Fruit fly (Drosophila melanogaster) whole organism, embryonic: ENCODE data around the gene cort.

Experiments used
- B-H1 ChIP-seq: fragments of 200-800 bp; sonication (Bioruptor generic); IDR thresholded peaks from 3 replicates; pipeline ENCODE4 v1.3.6; 2022; ENCODE audit warnings: missing biosample characterization, missing genetic modification characterization
- CG10267 ChIP-seq: fragments of 200-800 bp; sonication (Bioruptor generic); optimal IDR thresholded peaks from 2 replicates; lab custom pipeline; 2018; ENCODE audit warnings: missing biosample characterization, mild to moderate bottlenecking, missing genetic modification characterization, moderate library complexity
- CG10654 ChIP-seq: fragments of 200-800 bp; sonication (Bioruptor generic); optimal IDR thresholded peaks from 2 replicates; lab custom pipeline; 2016; ENCODE audit warnings: missing biosample characterization, missing genetic modification characterization
- CG11085 ChIP-seq: fragments of 200-800 bp; sonication (Bioruptor generic); IDR thresholded peaks from 2 replicates; pipeline ENCODE4 v1.3.6; 2022; ENCODE audit warnings: missing biosample characterization, missing genetic modification characterization
- CG11696 ChIP-seq: fragments of 200-800 bp; sonication (Bioruptor generic); IDR thresholded peaks from 2 replicates; pipeline ENCODE4 v1.3.6; 2022; ENCODE audit warnings: missing biosample characterization, missing genetic modification characterization
- CG13287 ChIP-seq: fragments of 200-800 bp; sonication (Bioruptor generic); IDR thresholded peaks from 2 replicates; pipeline ENCODE4 v1.3.6; 2022; ENCODE audit warnings: missing biosample characterization, missing genetic modification characterization; ENCODE audit not compliant: partially characterized antibody
- CG13775 ChIP-seq: fragments of 200-800 bp; sonication (Bioruptor generic); optimal IDR thresholded peaks from 3 replicates; lab custom pipeline; 2017; ENCODE audit warnings: missing biosample characterization, mild to moderate bottlenecking, missing genetic modification characterization
- CG1603 ChIP-seq: fragments of 200-800 bp; sonication (Bioruptor generic); optimal IDR thresholded peaks from 2 replicates; lab custom pipeline; 2019; ENCODE audit warnings: missing biosample characterization, mild to moderate bottlenecking, missing genetic modification characterization, moderate library complexity
- CG17186 ChIP-seq: fragments of 200-800 bp; sonication (Bioruptor generic); optimal IDR thresholded peaks from 3 replicates; lab custom pipeline; 2017; ENCODE audit warnings: missing biosample characterization, missing genetic modification reagents, missing genetic modification characterization
- CG17612 ChIP-seq: fragments of 200-800 bp; sonication (Bioruptor generic); IDR thresholded peaks from 2 replicates; pipeline ENCODE4 v1.3.6; 2022; ENCODE audit warnings: missing biosample characterization, missing genetic modification characterization
- CG2120 ChIP-seq: fragments of 200-800 bp; sonication (Bioruptor generic); optimal IDR thresholded peaks from 3 replicates; lab custom pipeline; 2016; ENCODE audit warnings: missing biosample characterization, missing genetic modification characterization
- CG2129 ChIP-seq: fragments of 200-800 bp; sonication (Bioruptor generic); IDR thresholded peaks from 2 replicates; pipeline ENCODE4 v1.3.6; 2022; ENCODE audit warnings: missing biosample characterization, missing genetic modification characterization; ENCODE audit not compliant: partially characterized antibody
- CG31365 ChIP-seq: fragments of 200-800 bp; sonication (Bioruptor generic); optimal IDR thresholded peaks from 2 replicates; lab custom pipeline; 2018; ENCODE audit warnings: missing biosample characterization, mild to moderate bottlenecking, missing genetic modification characterization
- CG3847 ChIP-seq: fragments of 200-800 bp; sonication (Bioruptor generic); IDR thresholded peaks from 2 replicates; pipeline ENCODE4 v1.3.6; 2022; ENCODE audit warnings: missing biosample characterization, missing genetic modification characterization
- CG4617 ChIP-seq: fragments of 200-800 bp; sonication (Bioruptor generic); optimal IDR thresholded peaks from 3 replicates; lab custom pipeline; 2016; ENCODE audit warnings: missing biosample characterization, missing genetic modification characterization, borderline replicate concordance
- CG5953 ChIP-seq: fragments of 200-800 bp; sonication (Bioruptor generic); IDR thresholded peaks from 2 replicates; pipeline ENCODE4 v1.3.6; 2022; ENCODE audit warnings: missing biosample characterization, missing genetic modification characterization
- CG7271 ChIP-seq: fragments of 200-800 bp; sonication (Bioruptor generic); optimal IDR thresholded peaks from 2 replicates; lab custom pipeline; 2018; ENCODE audit warnings: missing biosample characterization, mild to moderate bottlenecking, missing genetic modification characterization, moderate library complexity
- CG7963 ChIP-seq: fragments of 200-800 bp; sonication (Bioruptor generic); IDR thresholded peaks from 3 replicates; pipeline ENCODE4 v1.3.6; 2022; ENCODE audit warnings: missing biosample characterization, missing genetic modification characterization; ENCODE audit not compliant: partially characterized antibody
- CG9797 ChIP-seq: fragments of 200-800 bp; sonication (Bioruptor generic); optimal IDR thresholded peaks from 3 replicates; lab custom pipeline; 2018; ENCODE audit warnings: missing biosample characterization, mild to moderate bottlenecking, missing genetic modification characterization
- Dll ChIP-seq: fragments of 200-800 bp; sonication (Bioruptor generic); IDR thresholded peaks from 4 replicates; pipeline ENCODE4 v1.3.6; 2022; ENCODE audit warnings: missing biosample characterization, missing genetic modification characterization; ENCODE audit not compliant: partially characterized antibody
- Dp ChIP-seq: fragments of 200-800 bp; sonication (Bioruptor generic); optimal IDR thresholded peaks from 2 replicates; lab custom pipeline; 2018; ENCODE audit warnings: missing biosample characterization, mild to moderate bottlenecking, missing genetic modification characterization, moderate library complexity
- E2f2 ChIP-seq: fragments of 200-800 bp; sonication (Bioruptor generic); IDR thresholded peaks from 2 replicates; pipeline ENCODE4 v1.3.6; 2022; ENCODE audit warnings: missing biosample characterization, missing genetic modification characterization
- HLH4C ChIP-seq: fragments of 200-800 bp; sonication (Bioruptor generic); IDR thresholded peaks from 3 replicates; pipeline ENCODE4 v1.3.6; 2022; ENCODE audit warnings: missing biosample characterization, missing genetic modification characterization; ENCODE audit not compliant: partially characterized antibody
- Mes4 ChIP-seq: fragments of 200-800 bp; sonication (Bioruptor generic); optimal IDR thresholded peaks from 2 replicates; lab custom pipeline; 2016; ENCODE audit warnings: missing biosample characterization, missing genetic modification characterization
- Mrtf ChIP-seq: fragments of 200-800 bp; sonication (Bioruptor generic); IDR thresholded peaks from 3 replicates; pipeline ENCODE4 v1.3.6; 2022; ENCODE audit warnings: missing biosample characterization, missing genetic modification characterization
- Myb ChIP-seq: fragments of 200-800 bp; sonication (Bioruptor generic); optimal IDR thresholded peaks from 2 replicates; lab custom pipeline; 2016; ENCODE audit warnings: missing biosample characterization, missing genetic modification characterization
- Pdp1 ChIP-seq, 2 experiments: fragments of 200-800 bp; sonication (Bioruptor generic); optimal IDR thresholded peaks; 3 replicates each; lab custom pipeline; 2016; ENCODE audit warnings: missing biosample characterization in 2 of 2, missing genetic modification characterization in 2 of 2, mild to moderate bottlenecking in 1 of 2, moderate library complexity in 1 of 2
- Sry-δ ChIP-seq: fragments of 200-800 bp; sonication (Bioruptor generic); optimal IDR thresholded peaks from 2 replicates; lab custom pipeline; 2016; ENCODE audit warnings: missing biosample characterization, missing genetic modification characterization
- Stat92E ChIP-seq, 3 experiments: fragments of >200 bp in 2 of 3; fragments of 200-800 bp in 1 of 3; sonication (Bioruptor generic) in 1 of 3; optimal IDR thresholded peaks; 2 replicates each; lab custom pipeline; 2017 to 2019; ENCODE audit warnings: missing biosample characterization in 3 of 3, missing genetic modification characterization in 3 of 3, mild to moderate bottlenecking in 1 of 3, moderate library complexity in 1 of 3
- YL-1 ChIP-seq: fragments of 200-800 bp; sonication (Bioruptor generic); optimal IDR thresholded peaks from 3 replicates; lab custom pipeline; 2017; ENCODE audit warnings: missing biosample characterization, mild to moderate bottlenecking, missing genetic modification characterization
- crp ChIP-seq, 2 experiments: fragments of 200-800 bp; sonication (Bioruptor generic); optimal IDR thresholded peaks; 2 replicates in 1 of 2; 3 replicates in 1 of 2; lab custom pipeline; 2017; ENCODE audit warnings: missing biosample characterization in 2 of 2, missing genetic modification characterization in 2 of 2, mild to moderate bottlenecking in 1 of 2, moderate library complexity in 1 of 2
- gfzf ChIP-seq: fragments of 200-800 bp; sonication (Bioruptor generic); optimal IDR thresholded peaks from 2 replicates; lab custom pipeline; 2016; ENCODE audit warnings: missing biosample characterization, mild to moderate bottlenecking, missing genetic modification characterization, moderate library complexity
- hb ChIP-seq: fragments of 200-800 bp; sonication (Bioruptor generic); IDR thresholded peaks from 3 replicates; pipeline ENCODE4 v1.3.6; 2022; ENCODE audit warnings: missing biosample characterization, missing genetic modification characterization; ENCODE audit not compliant: partially characterized antibody
- her ChIP-seq: fragments of 200-800 bp; sonication (Bioruptor generic); optimal IDR thresholded peaks from 2 replicates; lab custom pipeline; 2016; ENCODE audit warnings: missing biosample characterization, missing genetic modification characterization
- knrl ChIP-seq: fragments of 200-800 bp; sonication (Bioruptor generic); IDR thresholded peaks from 3 replicates; pipeline ENCODE4 v1.3.6; 2022; ENCODE audit warnings: missing biosample characterization, missing genetic modification characterization; ENCODE audit not compliant: partially characterized antibody
- mld ChIP-seq: fragments of 200-800 bp; sonication (Bioruptor generic); IDR thresholded peaks from 3 replicates; pipeline ENCODE4 v1.3.6; 2022; ENCODE audit warnings: missing biosample characterization, missing genetic modification characterization; ENCODE audit not compliant: partially characterized antibody
- nmo ChIP-seq: fragments of 200-800 bp; sonication (Bioruptor generic); optimal IDR thresholded peaks from 2 replicates; lab custom pipeline; 2018; ENCODE audit warnings: missing biosample characterization, mild to moderate bottlenecking, missing genetic modification characterization, moderate library complexity
- onecut ChIP-seq: fragments of 200-800 bp; sonication (Bioruptor generic); IDR thresholded peaks from 2 replicates; pipeline ENCODE4 v1.3.6; 2022; ENCODE audit warnings: missing biosample characterization, missing genetic modification characterization
- pnt ChIP-seq: fragments of 200-800 bp; sonication (Bioruptor generic); optimal IDR thresholded peaks from 3 replicates; lab custom pipeline; 2016; ENCODE audit warnings: missing biosample characterization, missing genetic modification characterization
- pzg ChIP-seq: fragments of 200-800 bp; sonication (Bioruptor generic); optimal IDR thresholded peaks from 3 replicates; lab custom pipeline; 2018; ENCODE audit warnings: missing biosample characterization, mild to moderate bottlenecking, missing genetic modification characterization, moderate library complexity
- row ChIP-seq: fragments of 200-800 bp; sonication (Bioruptor generic); IDR thresholded peaks from 3 replicates; pipeline ENCODE4 v1.3.6; 2022; ENCODE audit warnings: missing biosample characterization, missing genetic modification characterization
- sd ChIP-seq: fragments of 200-800 bp; sonication (Bioruptor generic); optimal IDR thresholded peaks from 3 replicates; lab custom pipeline; 2018; ENCODE audit warnings: missing biosample characterization, mild to moderate bottlenecking, missing genetic modification characterization, moderate library complexity
- sens ChIP-seq: fragments of 200-800 bp; sonication (Bioruptor generic); peaks from one replicate; lab custom pipeline; 2016; ENCODE audit warnings: missing biosample characterization, missing genetic modification characterization
- sna ChIP-seq: fragments of 200-800 bp; sonication (Bioruptor generic); IDR thresholded peaks from 2 replicates; pipeline ENCODE4 v1.3.6; 2022; ENCODE audit warnings: missing biosample characterization, missing genetic modification characterization; ENCODE audit not compliant: partially characterized antibody
- stwl ChIP-seq: fragments of 200-800 bp; sonication (Bioruptor generic); optimal IDR thresholded peaks from 3 replicates; lab custom pipeline; 2018; ENCODE audit warnings: missing biosample characterization, mild to moderate bottlenecking, missing genetic modification characterization, moderate library complexity
- sug ChIP-seq: fragments of 200-800 bp; optimal IDR thresholded peaks from 2 replicates; lab custom pipeline; 2019; ENCODE audit warnings: missing biosample characterization, mild to moderate bottlenecking, missing genetic modification characterization, moderate library complexity
- tna ChIP-seq: fragments of 200-800 bp; sonication (Bioruptor generic); IDR thresholded peaks from 2 replicates; pipeline ENCODE4 v1.3.6; 2022; ENCODE audit warnings: missing biosample characterization, missing genetic modification characterization; ENCODE audit not compliant: partially characterized antibody
- trem ChIP-seq: fragments of 200-800 bp; optimal IDR thresholded peaks from 3 replicates; lab custom pipeline; 2019; ENCODE audit warnings: missing biosample characterization, mild to moderate bottlenecking, missing genetic modification characterization, moderate library complexity

The cort gene

DNA sequence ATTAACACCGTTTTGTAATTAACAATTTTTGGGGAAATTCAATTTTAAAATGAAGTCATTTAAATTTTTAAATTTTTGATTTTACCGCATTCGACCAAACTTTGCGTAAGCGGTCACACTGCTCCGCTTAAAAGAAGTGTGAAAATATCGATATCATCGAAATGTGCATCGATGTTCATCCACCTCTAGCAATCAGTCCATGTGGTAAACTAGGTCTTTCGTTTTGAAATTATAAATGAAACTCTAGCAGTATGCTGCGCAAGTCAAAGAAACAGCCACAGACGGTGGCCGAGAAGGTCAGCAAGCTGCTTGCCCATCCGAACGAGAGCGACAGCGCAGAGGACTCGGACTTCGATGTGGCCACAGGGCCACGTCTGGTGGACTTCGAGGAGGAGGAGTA is 41.0 kb upstream of the cort start, which contains the start of gene Aatf (continued):
- TF ChIP-seq Stat92E (GFP tag; optimal IDR thresholded peaks at IDR 0.05; lab: Kevin White, UChicago) (peak in 1 of 3 experiments; percentile 15), CG10267 (tag; lab: Kevin White, UChicago) (peak; percentile 50), Dp (GFP tag; lab: Kevin White, UChicago) (peak; percentile 96), CG5953 (GFP tag; lab: Robert Waterston, UW) (no peak), CG2129 (GFP tag; lab: Robert Waterston, UW) (peak; percentile 85), sna (GFP tag; lab: Robert Waterston, UW) (peak; percentile 76), B-H1 (GFP tag; lab: Robert Waterston, UW) (no peak), Sry-δ (peak; percentile 97), CG4617 (GFP tag; lab: Kevin White, UChicago) (peak; percentile 56), CG9797 (peak; percentile 90), CG2120 (GFP tag; lab: Kevin White, UChicago) (peak; percentile 7), stwl (tag; lab: Kevin White, UChicago) (peak; percentile 55), nmo (GFP tag; lab: Kevin White, UChicago) (peak; percentile 42), mld (GFP tag; lab: Robert Waterston, UW) (peak; percentile 60; the same call in 1 of the 3 replicates), E2f2 (GFP tag; lab: Robert Waterston, UW) (peak; percentile 99), CG3847 (GFP tag; lab: Robert Waterston, UW) (peak; percentile 36; the same call in 1 of the 2 replicates), CG7271 (peak; percentile 7), sug (tag; lab: Kevin White, UChicago) (peak; percentile 3), CG17612 (GFP tag; lab: Robert Waterston, UW) (no peak), Mes4 (GFP tag; lab: Kevin White, UChicago) (no peak), Dll (GFP tag; lab: Robert Waterston, UW) (peak; percentile 89), sd (tag; lab: Kevin White, UChicago) (peak; percentile 55), knrl (GFP tag; lab: Robert Waterston, UW) (peak; percentile 80), CG7963 (GFP tag; lab: Robert Waterston, UW) (peak; percentile 71; the same call in 2 of the 3 replicates), CG13287 (GFP tag; lab: Robert Waterston, UW) (peak; percentile 95), Myb (peak; percentile 47), Pdp1 (GFP tag; optimal IDR thresholded peaks at IDR 0.05; lab: Kevin White, UChicago) (peak in 1 of 2 experiments; percentile 27), hb (GFP tag; lab: Robert Waterston, UW) (peak; percentile 53; the same call in 1 of the 3 replicates), CG10654 (GFP tag; lab: Kevin White, UChicago) (no peak), pzg (GFP tag; lab: Kevin White, UChicago) (peak; percentile 88), pnt (no peak), CG11085 (GFP tag; lab: Robert Waterston, UW) (no peak), CG1603 (tag; lab: Kevin White, UChicago) (peak; percentile 64), trem (tag; lab: Kevin White, UChicago) (peak; percentile 58), onecut (GFP tag; lab: Robert Waterston, UW) (no peak), tna (GFP tag; lab: Robert Waterston, UW) (peak; percentile 72), YL-1 (GFP tag; lab: Kevin White, UChicago) (peak; percentile 63), CG31365 (no peak), her (GFP tag; lab: Kevin White, UChicago) (peak; percentile 11), CG17186 (GFP tag; lab: Kevin White, UChicago) (peak; percentile 72), HLH4C (peak; percentile 71), gfzf (peak; percentile 64), crp (GFP tag; optimal IDR thresholded peaks at IDR 0.05; lab: Kevin White, UChicago) (peak in 1 of 2 experiments; percentile 30), sens (GFP tag; lab: Kevin White, UChicago) (peak; percentile 77), CG11696 (GFP tag; lab: Robert Waterston, UW) (no peak), CG13775 (GFP tag; lab: Kevin White, UChicago) (no peak), Mrtf (GFP tag; lab: Robert Waterston, UW) (no peak), row (peak; percentile 28; the same call in 1 of the 3 replicates)
